Fruit fly (Drosophila melanogaster) whole organism, wandering third instar larva: Measurements from ENCODE around the gene Elp5.

Experiments used
- CG9705 ChIP-seq: fragments of 200-800 bp; sonication (Bioruptor generic); optimal IDR thresholded peaks from 2 replicates; lab custom pipeline; 2018; ENCODE audit warnings: missing biosample characterization, mild to moderate bottlenecking, missing genetic modification characterization
- Dif ChIP-seq: fragments of 200-275, 200-300 bp; sonication (Bioruptor generic); optimal IDR thresholded peaks from 2 replicates; lab custom pipeline; 2018; ENCODE audit warnings: missing biosample characterization, missing genetic modification characterization; ENCODE audit not compliant: partially characterized antibody
- Hr83 ChIP-seq: fragments of 200-300 bp; sonication (Bioruptor generic); optimal IDR thresholded peaks from 2 replicates; lab custom pipeline; 2016; ENCODE audit warnings: missing biosample characterization, mild to moderate bottlenecking, missing genetic modification characterization, moderate library complexity; ENCODE audit not compliant: poor library complexity, severe bottlenecking
- Jra ChIP-seq: sonication (Bioruptor generic); optimal IDR thresholded peaks from 2 replicates; lab custom pipeline; 2016; ENCODE audit warnings: missing biosample characterization, missing genetic modification characterization
- N ChIP-seq: fragments of >200 bp; optimal IDR thresholded peaks from 2 replicates; lab custom pipeline; 2018; ENCODE audit warnings: missing biosample characterization, missing external identifiers, missing genetic modification characterization
- OdsH ChIP-seq: fragments of 200-800 bp; sonication (Bioruptor generic); optimal IDR thresholded peaks from 2 replicates; lab custom pipeline; 2016; ENCODE audit warnings: missing biosample characterization, mild to moderate bottlenecking, missing genetic modification characterization
- Vsx2 ChIP-seq: fragments of 200-300, 225-300 bp; sonication (Bioruptor generic); optimal IDR thresholded peaks from 2 replicates; lab custom pipeline; 2018; ENCODE audit warnings: missing biosample characterization, missing genetic modification characterization; ENCODE audit not compliant: partially characterized antibody
- ey ChIP-seq: fragments of 200-800 bp; sonication (Bioruptor generic); optimal IDR thresholded peaks from 2 replicates; lab custom pipeline; 2016; ENCODE audit warnings: missing biosample characterization, missing genetic modification characterization
- jim ChIP-seq: fragments of 175-275, 200-325 bp; sonication (Bioruptor generic); optimal IDR thresholded peaks from 2 replicates; lab custom pipeline; 2016; ENCODE audit warnings: missing biosample characterization, mild to moderate bottlenecking, missing genetic modification characterization
- lola ChIP-seq: fragments of >200 bp; optimal IDR thresholded peaks from 2 replicates; lab custom pipeline; 2017; ENCODE audit warnings: missing biosample characterization, missing genetic modification characterization
- pan ChIP-seq: fragments of >200 bp; optimal IDR thresholded peaks from 2 replicates; lab custom pipeline; 2017
- psq ChIP-seq: fragments of 200-800 bp; sonication (Bioruptor generic); optimal IDR thresholded peaks from 3 replicates; lab custom pipeline; 2017; ENCODE audit warnings: missing biosample characterization, mild to moderate bottlenecking, missing genetic modification characterization, moderate library complexity

DNA sequence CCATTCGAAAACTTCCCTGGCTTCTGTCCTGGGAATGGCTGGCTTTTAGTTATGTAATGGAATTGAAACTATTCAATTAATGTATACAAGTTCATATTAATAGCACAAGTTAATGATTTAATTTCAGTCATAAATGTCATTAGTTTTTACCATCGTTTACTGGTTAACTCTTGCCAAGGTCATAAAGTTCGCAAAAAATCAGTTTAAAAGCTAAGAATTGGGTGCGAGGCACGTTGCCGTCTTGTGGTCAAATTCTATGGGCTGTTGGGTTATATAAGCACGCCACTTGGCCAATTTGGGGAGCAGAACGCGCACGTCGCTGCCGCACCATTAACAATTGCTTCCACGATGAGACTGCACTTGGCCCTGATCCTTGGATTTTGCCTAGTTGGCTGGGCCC, 19.0 kb downstream of the Elp5 start, which contains the start of gene yellow-g2:
- TF ChIP-seq ey (GFP tag; lab: Kevin White, UChicago) (no peak), Dif (GFP tag; lab: Kevin White, UChicago) (no peak), psq (GFP tag; lab: Kevin White, UChicago) (no peak), CG9705 (no peak), OdsH (GFP tag; lab: Kevin White, UChicago) (no peak), lola (no peak), Vsx2 (GFP tag; lab: Kevin White, UChicago) (no peak), jim (no peak), N (GFP tag; lab: Kevin White, UChicago) (no peak), pan (lab: Kevin White, UChicago) (no peak), Hr83 (GFP tag; lab: Kevin White, UChicago) (no peak), Jra (GFP tag; lab: Kevin White, UChicago) (no peak)
